Worm (Caenorhabditis elegans) whole organism, mixed stage, embryonic: ENCODE data around the gene srt-29.

ENCODE experiments used
- blmp-1 ChIP-seq: fragments of 150-350 bp; optimal IDR thresholded peaks from 2 replicates; lab custom pipeline; 2014; ENCODE audit warnings: missing biosample characterization, missing genetic modification characterization
- ces-1 ChIP-seq: fragments of 150-350 bp; optimal IDR thresholded peaks from 2 replicates; lab custom pipeline; 2014; ENCODE audit warnings: missing biosample characterization, missing genetic modification reagents, missing genetic modification characterization
- cnd-1 ChIP-seq: fragments of 200-800 bp; sonication (Bioruptor generic); optimal IDR thresholded peaks from 2 replicates; lab custom pipeline; 2018; ENCODE audit warnings: mild to moderate bottlenecking, missing genetic modification characterization, missing compliant biosample characterization
- drap-1 ChIP-seq: fragments of 200-800 bp; sonication (Bioruptor generic); optimal IDR thresholded peaks from 3 replicates; lab custom pipeline; 2018; ENCODE audit warnings: mild to moderate bottlenecking, missing genetic modification characterization, missing compliant biosample characterization
- lin-13 ChIP-seq: fragments of 150-350 bp; optimal IDR thresholded peaks from 2 replicates; lab custom pipeline; 2014; ENCODE audit warnings: missing biosample characterization, missing genetic modification characterization
- lsy-2 ChIP-seq: fragments of 150-350 bp; optimal IDR thresholded peaks from 2 replicates; lab custom pipeline; 2014; ENCODE audit warnings: missing biosample characterization, missing genetic modification characterization
- nhr-12 ChIP-seq: fragments of 150-350 bp; optimal IDR thresholded peaks from 2 replicates; lab custom pipeline; 2014; ENCODE audit warnings: missing biosample characterization, missing genetic modification characterization
- nhr-28 ChIP-seq: fragments of 150-350 bp; optimal IDR thresholded peaks from 2 replicates; lab custom pipeline; 2014; ENCODE audit warnings: missing biosample characterization, missing genetic modification characterization
- nhr-76 ChIP-seq: sonication (generic microtip); optimal IDR thresholded peaks from 2 replicates; lab custom pipeline; 2017; ENCODE audit warnings: missing biosample characterization, missing genetic modification characterization
- pha-4 ChIP-seq: fragments of 150-350 bp; optimal IDR thresholded peaks from 2 replicates; lab custom pipeline; 2018; ENCODE audit warnings: missing biosample characterization, missing genetic modification reagents, missing genetic modification characterization
- snpc-4 ChIP-seq: fragments of 150-350 bp; optimal IDR thresholded peaks from 2 replicates; lab custom pipeline; 2014; ENCODE audit warnings: missing biosample characterization, missing genetic modification characterization
- unc-62 ChIP-seq: fragments of 150-350 bp; optimal IDR thresholded peaks from 2 replicates; lab custom pipeline; 2014; ENCODE audit warnings: missing biosample characterization, missing genetic modification reagents, missing genetic modification characterization
- zip-8 ChIP-seq: fragments of 150-350 bp; optimal IDR thresholded peaks from 2 replicates; lab custom pipeline; 2014; ENCODE audit warnings: missing biosample characterization, missing genetic modification characterization
- ztf-11 ChIP-seq: fragments of 150-350 bp; optimal IDR thresholded peaks from 2 replicates; lab custom pipeline; 2014; ENCODE audit warnings: missing biosample characterization, missing genetic modification characterization

DNA sequence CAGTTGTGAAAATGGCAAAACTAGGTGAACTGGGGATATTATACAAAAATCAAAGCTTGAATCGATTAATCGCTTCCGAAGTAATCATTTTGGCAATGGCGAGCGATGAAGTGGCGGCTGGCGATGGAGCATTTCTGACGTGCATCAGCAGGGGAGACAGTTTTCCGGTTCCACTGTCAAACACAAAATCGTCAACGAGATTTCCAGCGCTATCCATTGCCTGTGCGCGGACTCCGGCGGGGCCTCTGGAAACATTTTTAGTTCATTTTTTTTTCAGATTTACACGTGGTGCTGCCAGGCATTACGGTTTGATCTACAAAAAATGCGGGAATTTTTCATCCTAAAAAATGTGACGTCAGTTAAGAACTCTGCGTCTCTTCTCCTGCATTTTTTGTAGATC is 30.4 kb downstream of the srt-29 start:
- TF ChIP-seq snpc-4 (tag; lab: Kevin White, UChicago) (no peak), nhr-12 (no peak), drap-1 (no peak), lsy-2 (tag; lab: Kevin White, UChicago) (no peak), pha-4 (tag; lab: Kevin White, UChicago) (no peak), ztf-11 (tag; lab: Kevin White, UChicago) (no peak), zip-8 (tag; lab: Kevin White, UChicago) (no peak), lin-13 (tag; lab: Kevin White, UChicago) (no peak), ces-1 (GFP tag; lab: Kevin White, UChicago) (no peak), unc-62 (GFP tag; lab: Kevin White, UChicago) (no peak), cnd-1 (tag; lab: Kevin White, UChicago) (no peak), nhr-76 (tag; lab: Kevin White, UChicago) (no peak), blmp-1 (tag; lab: Kevin White, UChicago) (no peak), nhr-28 (tag; lab: Kevin White, UChicago) (no peak)
